Worm (Caenorhabditis elegans) whole organism, L1 larva: ENCODE results near the gene srd-50.
A peak's percentile ranks its signal among the peaks of the same experiment; 100 is the strongest.
"Not testable (repeated sequence)": the region's sequence is repeated elsewhere in the genome, so short reads cannot be mapped to it uniquely, and the experiment has no call there.

Experiments
- Y116A8C.19 ChIP-seq: sonication (generic microtip); optimal IDR thresholded peaks from 2 replicates; lab custom pipeline; 2016; ENCODE audit warnings: missing compliant biosample characterization, missing genetic modification characterization, borderline replicate concordance
- aly-2 ChIP-seq: fragments of 150-350 bp; optimal IDR thresholded peaks from 2 replicates; lab custom pipeline; 2014; ENCODE audit warnings: missing biosample characterization, missing genetic modification characterization
- dsc-1 ChIP-seq: sonication (generic microtip); optimal IDR thresholded peaks from 2 replicates; lab custom pipeline; 2016; ENCODE audit warnings: mild to moderate bottlenecking, missing genetic modification characterization, missing compliant biosample characterization
- efl-1 ChIP-seq, 4 experiments: fragments of 150-350 bp; optimal IDR thresholded peaks in 3 of 4; peaks in 1 of 4; 1 replicate in 1 of 4; 2 replicates in 3 of 4; lab custom pipeline; 2014; ENCODE audit warnings: missing biosample characterization in 2 of 4, missing genetic modification characterization in 2 of 4, missing genetic modification reagents in 2 of 4
- efl-3 ChIP-seq: fragments of 200-800 bp; sonication (Bioruptor generic); optimal IDR thresholded peaks from 2 replicates; lab custom pipeline; 2018; ENCODE audit warnings: mild to moderate bottlenecking, missing genetic modification characterization, missing compliant biosample characterization
- ets-5 ChIP-seq: fragments of 200-800 bp; sonication (Bioruptor generic); IDR thresholded peaks from 2 replicates; pipeline ENCODE4 v1.3.6; 2022; ENCODE audit warnings: missing genetic modification characterization, missing compliant biosample characterization
- fkh-10 ChIP-seq: sonication (generic microtip); optimal IDR thresholded peaks from 2 replicates; lab custom pipeline; 2017; ENCODE audit warnings: missing biosample characterization, missing genetic modification reagents, missing genetic modification characterization
- grh-1 ChIP-seq: fragments of 200-800 bp; sonication (Bioruptor generic); IDR thresholded peaks from 2 replicates; pipeline ENCODE4 v1.3.6; 2022; ENCODE audit warnings: missing genetic modification reagents, missing genetic modification characterization, missing compliant biosample characterization
- hlh-17 ChIP-seq: fragments of 200-800 bp; sonication (Bioruptor generic); optimal IDR thresholded peaks from 2 replicates; lab custom pipeline; 2018; ENCODE audit warnings: missing genetic modification characterization, mild to moderate bottlenecking, missing compliant biosample characterization, moderate library complexity, borderline replicate concordance
- hpl-2 ChIP-seq: fragments of 150-350 bp; optimal IDR thresholded peaks from 2 replicates; lab custom pipeline; 2014; ENCODE audit warnings: missing biosample characterization, missing genetic modification reagents, missing genetic modification characterization
- lin-39 ChIP-seq: fragments of 150-350 bp; optimal IDR thresholded peaks from 2 replicates; lab custom pipeline; 2014; ENCODE audit warnings: missing biosample characterization, missing genetic modification reagents, missing genetic modification characterization
- mef-2 ChIP-seq: fragments of 150-350 bp; optimal IDR thresholded peaks from 2 replicates; lab custom pipeline; 2014; ENCODE audit warnings: missing biosample characterization, missing genetic modification characterization
- nhr-20 ChIP-seq: sonication (generic microtip); optimal IDR thresholded peaks from 2 replicates; lab custom pipeline; 2016; ENCODE audit warnings: mild to moderate bottlenecking, missing genetic modification characterization, missing compliant biosample characterization
- pax-3 ChIP-seq: fragments of 200-800 bp; sonication (Bioruptor generic); optimal IDR thresholded peaks from 2 replicates; lab custom pipeline; 2018; ENCODE audit warnings: mild to moderate bottlenecking, missing genetic modification characterization, moderate library complexity, missing compliant biosample characterization
- rnt-1 ChIP-seq: sonication (generic microtip); optimal IDR thresholded peaks from 2 replicates; lab custom pipeline; 2016; ENCODE audit warnings: mild to moderate bottlenecking, missing genetic modification characterization, moderate library complexity, missing compliant biosample characterization
- sup-37 ChIP-seq: fragments of 200-800 bp; sonication (Bioruptor generic); optimal IDR thresholded peaks from 2 replicates; lab custom pipeline; 2018; ENCODE audit warnings: mild to moderate bottlenecking, missing genetic modification characterization, missing compliant biosample characterization
- unc-130 ChIP-seq: fragments of 150-350 bp; optimal IDR thresholded peaks from 2 replicates; lab custom pipeline; 2017; ENCODE audit warnings: missing biosample characterization, missing genetic modification characterization, inconsistent platforms
- unc-30 ChIP-seq: sonication (generic microtip); optimal IDR thresholded peaks from 2 replicates; lab custom pipeline; 2017; ENCODE audit warnings: missing biosample characterization, missing genetic modification characterization
- vab-15 ChIP-seq: sonication (generic microtip); optimal IDR thresholded peaks from 2 replicates; lab custom pipeline; 2017; ENCODE audit warnings: missing genotype, mild to moderate bottlenecking, missing genetic modification characterization, missing compliant biosample characterization
- xbp-1 ChIP-seq: sonication (generic microtip); optimal IDR thresholded peaks from 2 replicates; lab custom pipeline; 2016; ENCODE audit warnings: missing genetic modification characterization, missing compliant biosample characterization
- zag-1 ChIP-seq: fragments of 150-350 bp; optimal IDR thresholded peaks from 2 replicates; lab custom pipeline; 2014; ENCODE audit warnings: missing biosample characterization, missing genetic modification characterization

srd-50 gene

ce11 chrX:13442446-13442845 lies 39.2 kb downstream of the srd-50 start (continued):
- no peak for TF ChIP-seq zag-1 (tag; lab: Kevin White, UChicago)
- peak; percentile 46 for TF ChIP-seq nhr-20
- no peak for TF ChIP-seq aly-2 (tag; lab: Kevin White, UChicago)
- peak; percentile 81 for TF ChIP-seq dsc-1 (tag; lab: Kevin White, UChicago)
- TF ChIP-seq pax-3 (tag; lab: Kevin White, UChicago), result no peak
- no peak for TF ChIP-seq hpl-2
- TF ChIP-seq, all 84 proteins: peak for 30

ce11 chrX:13435790-13436472 lies 45.7 kb downstream of the srd-50 start, which contains the start of gene jmjd-3.3:
Gene jmjd-3.3, plus strand, starts transcription at chrX:13436422.
- no peak for TF ChIP-seq efl-3
- no peak for TF ChIP-seq efl-1 (optimal IDR thresholded peaks at IDR 0.05; lab: Kevin White, UChicago)
- TF ChIP-seq efl-1 (GFP tag; optimal IDR thresholded peaks at IDR 0.05 in 1 of 2; lab: Kevin White, UChicago), result peak in 1 of 2 experiments; percentile 43
- TF ChIP-seq hlh-17 (GFP tag; lab: Kevin White, UChicago), result no peak

- TF ChIP-seq nhr-20 (no peak), lin-39 (tag; lab: Kevin White, UChicago) (no peak), rnt-1 (tag; lab: Kevin White, UChicago) (no peak), unc-30 (tag; lab: Kevin White, UChicago) (no peak), Y116A8C.19 (tag; lab: Kevin White, UChicago) (no peak), grh-1 (GFP tag; lab: Robert Waterston, UW) (no peak), ets-5 (GFP tag; lab: Robert Waterston, UW) (no peak), dsc-1 (tag; lab: Kevin White, UChicago) (peak; percentile 21)
These were observed 46.5 kb downstream of the srd-50 start for ce11 chrX:13435116-13435515.

ce11 chrX:13431388-13431787 lies 50.2 kb downstream of the srd-50 start, which contains the start of gene C29F7.10:
Gene C29F7.10, minus strand, starts transcription at chrX:13431488.
- TF ChIP-seq unc-130 (tag; lab: Kevin White, UChicago); sup-37; mef-2 (tag; lab: Kevin White, UChicago): not testable (repeated sequence)

- TF ChIP-seq fkh-10, vab-15, xbp-1: not testable (repeated sequence)
These were observed 52.8 kb downstream of the srd-50 start, which contains the start of gene fkh-4 for ce11 chrX:13428755-13429154. Gene fkh-4, minus strand, starts transcription at chrX:13428855.
